Worm (Caenorhabditis elegans) whole organism, L2 larva: ENCODE results near the gene kin-2.

Experiments
- F13H6.1 ChIP-seq: sonication (generic microtip); optimal IDR thresholded peaks from 2 replicates; lab custom pipeline; 2016; ENCODE audit warnings: missing genetic modification characterization, missing compliant biosample characterization
- R02D3.7 ChIP-seq: fragments of 150-350 bp; optimal IDR thresholded peaks from 2 replicates; lab custom pipeline; 2014; ENCODE audit warnings: missing biosample characterization, missing genetic modification characterization
- Y55F3AM.14 ChIP-seq: fragments of 200-800 bp; sonication (Bioruptor generic); optimal IDR thresholded peaks from 2 replicates; lab custom pipeline; 2018; ENCODE audit warnings: mild to moderate bottlenecking, missing genetic modification characterization, missing compliant biosample characterization
- ZK546.5 ChIP-seq: sonication (generic microtip); optimal IDR thresholded peaks from 2 replicates; lab custom pipeline; 2017; ENCODE audit warnings: missing biosample characterization, missing genetic modification characterization
- aly-2 ChIP-seq: fragments of 150-350 bp; optimal IDR thresholded peaks from 2 replicates; lab custom pipeline; 2014; ENCODE audit warnings: missing biosample characterization, missing genetic modification characterization
- ama-1 ChIP-seq: fragments of 150-350 bp; optimal IDR thresholded peaks from 2 replicates; lab custom pipeline; 2018; ENCODE audit warnings: inconsistent platforms
- blmp-1 ChIP-seq: sonication (generic microtip); optimal IDR thresholded peaks from 2 replicates; lab custom pipeline; 2017; ENCODE audit warnings: missing genetic modification characterization, mild to moderate bottlenecking, missing compliant biosample characterization, antibody characterized with exemption, moderate library complexity; ENCODE audit not compliant: insufficient read depth
- crh-2 ChIP-seq: sonication (generic microtip); optimal IDR thresholded peaks from 2 replicates; lab custom pipeline; 2017; ENCODE audit warnings: missing biosample characterization, missing genetic modification characterization
- egl-27 ChIP-seq: sonication (generic microtip); optimal IDR thresholded peaks from 3 replicates; lab custom pipeline; 2017; ENCODE audit warnings: missing biosample characterization, missing genetic modification reagents, missing genetic modification characterization
- elt-1 ChIP-seq: fragments of 150-350 bp; optimal IDR thresholded peaks from 2 replicates; lab custom pipeline; 2014; ENCODE audit warnings: missing biosample characterization, missing genetic modification characterization
- fos-1 ChIP-seq: fragments of 150-350 bp; optimal IDR thresholded peaks from 2 replicates; lab custom pipeline; 2014; ENCODE audit warnings: missing biosample characterization, missing genetic modification characterization
- lin-11 ChIP-seq: fragments of 150-350 bp; sonication (generic microtip); optimal IDR thresholded peaks from 2 replicates; lab custom pipeline; 2014; ENCODE audit warnings: missing biosample characterization, missing genetic modification characterization, inconsistent platforms, mixed read lengths
- lin-13 ChIP-seq: fragments of 150-350 bp; optimal IDR thresholded peaks from 2 replicates; lab custom pipeline; 2014; ENCODE audit warnings: missing biosample characterization, missing genetic modification reagents, missing genetic modification characterization
- lin-39 ChIP-seq: fragments of 150-350 bp; optimal IDR thresholded peaks from 2 replicates; lab custom pipeline; 2014; ENCODE audit warnings: missing biosample characterization, missing genetic modification reagents, missing genetic modification characterization
- lsy-2 ChIP-seq, 2 experiments: fragments of 150-350 bp in 1 of 2; sonication (generic microtip) in 1 of 2; optimal IDR thresholded peaks; 2 replicates each; lab custom pipeline; 2014 to 2017; ENCODE audit warnings: missing biosample characterization in 2 of 2, missing genetic modification characterization in 2 of 2
- mab-5 ChIP-seq: fragments of 150-350 bp; optimal IDR thresholded peaks from 2 replicates; lab custom pipeline; 2014; ENCODE audit warnings: missing biosample characterization, missing genetic modification characterization
- mbf-1 ChIP-seq: sonication (generic microtip); optimal IDR thresholded peaks from 2 replicates; lab custom pipeline; 2017; ENCODE audit warnings: missing biosample characterization, missing genetic modification characterization
- mdl-1 ChIP-seq, 2 experiments: fragments of 150-350 bp in 1 of 2; sonication (generic microtip) in 1 of 2; optimal IDR thresholded peaks; 2 replicates each; lab custom pipeline; 2017; ENCODE audit warnings: missing biosample characterization in 2 of 2, missing genetic modification characterization in 2 of 2
- nhr-11 ChIP-seq: fragments of 150-350 bp; optimal IDR thresholded peaks from 2 replicates; lab custom pipeline; 2014; ENCODE audit warnings: missing biosample characterization, missing genetic modification characterization
- nhr-12 ChIP-seq: fragments of 150-350 bp; optimal IDR thresholded peaks from 2 replicates; lab custom pipeline; 2014; ENCODE audit warnings: missing biosample characterization, missing genetic modification characterization
- nhr-129 ChIP-seq: fragments of 150-350 bp; optimal IDR thresholded peaks from 2 replicates; lab custom pipeline; 2014; ENCODE audit warnings: missing biosample characterization, missing genetic modification characterization
- nhr-21 ChIP-seq: fragments of 150-350 bp; optimal IDR thresholded peaks from 2 replicates; lab custom pipeline; 2014; ENCODE audit warnings: missing biosample characterization, missing genetic modification characterization
- nhr-23 ChIP-seq: fragments of 150-350 bp; optimal IDR thresholded peaks from 2 replicates; lab custom pipeline; 2014; ENCODE audit warnings: missing biosample characterization, missing genetic modification reagents, missing genetic modification characterization
- nhr-237 ChIP-seq: fragments of 150-350 bp; optimal IDR thresholded peaks from 2 replicates; lab custom pipeline; 2014; ENCODE audit warnings: missing biosample characterization, missing genetic modification characterization
- nhr-25 ChIP-seq: fragments of 150-350 bp; sonication (generic microtip); optimal IDR thresholded peaks from 3 replicates; lab custom pipeline; 2014; ENCODE audit warnings: missing biosample characterization, missing genetic modification characterization
- nhr-6 ChIP-seq: fragments of 150-350 bp; optimal IDR thresholded peaks from 2 replicates; lab custom pipeline; 2014; ENCODE audit warnings: missing biosample characterization, missing genetic modification characterization
- peb-1 ChIP-seq: fragments of 150-350 bp; optimal IDR thresholded peaks from 2 replicates; lab custom pipeline; 2014; ENCODE audit warnings: missing biosample characterization, missing genetic modification characterization
- skn-1 ChIP-seq: sonication (generic microtip); optimal IDR thresholded peaks from 2 replicates; lab custom pipeline; 2017; ENCODE audit warnings: missing biosample characterization, missing genetic modification characterization
- sma-3 ChIP-seq: sonication (generic microtip); optimal IDR thresholded peaks from 2 replicates; lab custom pipeline; 2016; ENCODE audit warnings: missing genetic modification reagents, missing genetic modification characterization, missing compliant biosample characterization
- sma-9 ChIP-seq, 2 experiments: fragments of 150-350 bp in 1 of 2; sonication (generic microtip) in 1 of 2; optimal IDR thresholded peaks; 2 replicates each; lab custom pipeline; 2014 to 2016; ENCODE audit warnings: missing genetic modification characterization in 2 of 2, mild to moderate bottlenecking in 1 of 2, missing biosample characterization in 1 of 2, missing compliant biosample characterization in 1 of 2, missing genetic modification reagents in 1 of 2, moderate library complexity in 1 of 2
- snpc-4 ChIP-seq: fragments of 150-350 bp; optimal IDR thresholded peaks from 2 replicates; lab custom pipeline; 2014; ENCODE audit warnings: missing biosample characterization, missing genetic modification characterization
- unc-39 ChIP-seq: fragments of 150-350 bp; optimal IDR thresholded peaks from 2 replicates; lab custom pipeline; 2014; ENCODE audit warnings: missing biosample characterization, missing genetic modification characterization
- unc-55 ChIP-seq: fragments of 150-350 bp; sonication (generic microtip); optimal IDR thresholded peaks from 3 replicates; lab custom pipeline; 2014; ENCODE audit warnings: missing biosample characterization, missing genetic modification reagents, missing genetic modification characterization
- ztf-1 ChIP-seq: fragments of 200-800 bp; sonication (Bioruptor generic); conservative IDR thresholded peaks from 2 replicates; pipeline ENCODE4 v1.3.6; 2022; ENCODE audit warnings: missing genetic modification characterization, missing compliant biosample characterization
- ztf-4 ChIP-seq: fragments of 150-350 bp; optimal IDR thresholded peaks from 2 replicates; lab custom pipeline; 2014; ENCODE audit warnings: missing biosample characterization, missing genetic modification characterization

The kin-2 gene

DNA sequence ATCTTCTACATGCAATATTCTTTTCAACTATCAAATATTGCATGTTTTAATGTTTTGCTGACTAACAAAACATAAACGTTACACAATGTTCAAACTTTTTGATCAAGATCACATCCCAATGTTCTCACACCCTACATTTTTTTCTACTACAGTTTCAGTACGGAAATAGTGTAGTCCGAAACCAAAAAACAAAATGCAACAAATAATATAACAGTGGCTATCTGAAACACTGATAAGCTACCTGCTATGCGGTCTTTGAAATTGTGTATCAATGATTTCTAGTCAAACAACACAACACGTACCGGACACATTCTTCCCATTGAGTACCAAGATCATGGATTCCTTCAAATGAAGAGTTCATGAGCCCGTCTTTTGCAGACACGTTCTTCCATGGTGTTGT, 36.3 kb downstream of the kin-2 start:
- TF ChIP-seq F13H6.1 (tag; lab: Kevin White, UChicago) (no peak), blmp-1 (tag; lab: Kevin White, UChicago) (no peak), peb-1 (tag; lab: Kevin White, UChicago) (no peak), elt-1 (tag; lab: Kevin White, UChicago) (no peak), Y55F3AM.14 (GFP tag; lab: Kevin White, UChicago) (no peak), mab-5 (tag; lab: Kevin White, UChicago) (no peak), lsy-2 (tag; optimal IDR thresholded peaks at IDR 0.05; lab: Kevin White, UChicago) (no peak), mbf-1 (tag; lab: Kevin White, UChicago) (no peak), nhr-23 (tag; lab: Kevin White, UChicago) (no peak), unc-39 (tag; lab: Kevin White, UChicago) (no peak), lin-13 (GFP tag; lab: Kevin White, UChicago) (no peak), lin-11 (no peak), sma-3 (no peak), unc-55 (no peak), egl-27 (tag; lab: Kevin White, UChicago) (no peak), R02D3.7 (tag; lab: Kevin White, UChicago) (no peak)

DNA sequence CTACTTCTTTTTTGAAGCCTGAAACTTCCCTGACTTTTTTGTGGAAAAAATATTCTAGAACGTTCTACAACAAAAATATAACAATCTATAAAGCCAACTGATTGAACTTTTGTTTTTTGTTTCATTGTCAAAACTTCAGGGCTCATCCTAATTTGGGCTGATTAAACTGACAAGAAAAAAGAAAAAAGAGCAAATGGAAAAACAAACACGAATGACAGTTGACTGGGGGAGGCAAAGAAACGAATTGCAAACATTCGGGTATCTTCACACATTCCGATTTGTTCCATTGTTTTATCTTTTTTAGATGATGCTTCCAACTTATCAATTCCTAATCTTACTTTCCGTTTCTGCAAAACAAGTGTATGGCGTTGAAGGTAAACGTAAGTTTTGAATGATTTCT, 42.2 kb downstream of the kin-2 start, which contains the start of gene C46F4.3:
Gene C46F4.3, plus strand, starts transcription at position 301 of the 400 bp plus-strand sequence.
- TF ChIP-seq sma-3, result no peak
- no peak for TF ChIP-seq crh-2 (tag; lab: Kevin White, UChicago)
- TF ChIP-seq unc-39 (tag; lab: Kevin White, UChicago), result no peak
- no peak for TF ChIP-seq F13H6.1 (tag; lab: Kevin White, UChicago)
- no peak for TF ChIP-seq nhr-25 (tag; lab: Kevin White, UChicago)
- no peak for TF ChIP-seq ztf-4 (tag; lab: Kevin White, UChicago)
- TF ChIP-seq mbf-1 (tag; lab: Kevin White, UChicago), result no peak
- no peak for TF ChIP-seq aly-2 (tag; lab: Kevin White, UChicago)
- no peak for TF ChIP-seq nhr-12 (tag; lab: Kevin White, UChicago)
- no peak for TF ChIP-seq blmp-1 (tag; lab: Kevin White, UChicago)
- no peak for TF ChIP-seq Y55F3AM.14 (GFP tag; lab: Kevin White, UChicago)
- no peak for TF ChIP-seq elt-1 (tag; lab: Kevin White, UChicago)
- no peak for TF ChIP-seq sma-9 (GFP tag; optimal IDR thresholded peaks at IDR 0.05; lab: Kevin White, UChicago)
- no peak for TF ChIP-seq sma-9 (tag; optimal IDR thresholded peaks at IDR 0.05; lab: Kevin White, UChicago)
- no peak for TF ChIP-seq fos-1 (tag; lab: Kevin White, UChicago)
- TF ChIP-seq ZK546.5 (tag; lab: Kevin White, UChicago), result no peak
- TF ChIP-seq nhr-11 (tag; lab: Kevin White, UChicago), result no peak

DNA sequence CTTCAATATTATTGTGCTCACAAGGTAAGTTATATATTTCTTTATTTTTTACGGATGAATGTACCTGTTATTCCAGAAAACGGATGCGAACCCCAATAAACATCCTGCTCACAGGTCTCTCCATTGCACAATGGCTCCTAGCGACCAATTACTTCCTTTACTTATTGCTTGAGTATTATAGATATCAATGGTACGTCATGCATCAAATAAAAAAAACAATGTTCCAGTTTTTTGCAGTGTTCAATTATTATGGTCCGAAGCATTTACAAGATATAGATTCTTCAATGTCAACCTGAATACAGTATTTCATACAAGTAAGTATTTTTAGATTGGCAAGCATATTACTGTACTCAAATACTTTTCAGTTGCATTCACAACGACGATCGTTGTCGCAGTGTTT, 44.7 kb downstream of the kin-2 start:
- no peak for TF ChIP-seq nhr-25 (tag; lab: Kevin White, UChicago)
- no peak for TF ChIP-seq elt-1 (tag; lab: Kevin White, UChicago)
- no peak for TF ChIP-seq nhr-129 (tag; lab: Kevin White, UChicago)
- TF ChIP-seq Y55F3AM.14 (GFP tag; lab: Kevin White, UChicago), result no peak
- no peak for TF ChIP-seq nhr-237 (tag; lab: Kevin White, UChicago)
- no peak for TF ChIP-seq lsy-2 (tag; optimal IDR thresholded peaks at IDR 0.05; lab: Kevin White, UChicago)
- TF ChIP-seq skn-1 (tag; lab: Kevin White, UChicago), result no peak
- TF ChIP-seq F13H6.1 (tag; lab: Kevin White, UChicago), result no peak
- no peak for TF ChIP-seq nhr-21
- TF ChIP-seq nhr-6 (tag; lab: Kevin White, UChicago), result no peak
- no peak for TF ChIP-seq sma-9 (GFP tag; optimal IDR thresholded peaks at IDR 0.05; lab: Kevin White, UChicago)
- TF ChIP-seq sma-9 (tag; optimal IDR thresholded peaks at IDR 0.05; lab: Kevin White, UChicago), result no peak
- no peak for TF ChIP-seq ama-1
- no peak for TF ChIP-seq lin-13 (GFP tag; lab: Kevin White, UChicago)
- TF ChIP-seq nhr-12 (tag; lab: Kevin White, UChicago), result no peak
- no peak for TF ChIP-seq mdl-1 (tag; optimal IDR thresholded peaks at IDR 0.05; lab: Kevin White, UChicago)

DNA sequence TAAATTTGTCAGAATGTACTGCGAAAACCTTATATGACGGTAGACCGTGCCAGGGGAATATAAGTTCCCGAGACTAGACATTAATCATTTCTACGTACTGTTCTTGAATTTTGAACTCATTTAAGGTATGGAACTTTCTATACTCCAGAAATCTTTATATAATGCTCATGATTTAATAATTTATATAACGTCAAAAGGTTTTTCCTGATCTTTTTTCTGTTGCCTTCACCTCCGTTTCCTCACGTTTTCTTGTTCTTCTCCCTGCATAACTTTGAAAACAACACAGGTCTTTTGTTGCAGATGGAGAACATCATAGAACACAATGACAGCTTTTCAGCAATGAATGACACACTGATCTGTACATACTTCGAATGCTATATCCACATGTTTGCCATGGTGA, 46.8 kb downstream of the kin-2 start, which contains the start of gene egl-6:
Gene egl-6, plus strand, starts transcription at position 301 of the 400 bp plus-strand sequence.
- TF ChIP-seq ztf-1 (no peak), snpc-4 (tag; lab: Kevin White, UChicago) (no peak), ztf-4 (tag; lab: Kevin White, UChicago) (no peak), egl-27 (tag; lab: Kevin White, UChicago) (no peak), crh-2 (tag; lab: Kevin White, UChicago) (no peak), nhr-23 (tag; lab: Kevin White, UChicago) (no peak), nhr-129 (tag; lab: Kevin White, UChicago) (no peak), lin-39 (no peak), sma-9 (GFP tag; optimal IDR thresholded peaks at IDR 0.05; lab: Kevin White, UChicago) (no peak), sma-9 (tag; optimal IDR thresholded peaks at IDR 0.05; lab: Kevin White, UChicago) (no peak)
